Worm (Caenorhabditis elegans) whole organism, L4 larva: ENCODE measurements around the gene srp-3.

Source experiments
- F10B5.3 ChIP-seq: sonication (generic microtip); optimal IDR thresholded peaks from 2 replicates; lab custom pipeline; 2016; ENCODE audit warnings: mild to moderate bottlenecking, missing genetic modification characterization, missing compliant biosample characterization
- F26F4.8 ChIP-seq: fragments of 200-800 bp; sonication (Bioruptor generic); conservative IDR thresholded peaks from 2 replicates; pipeline ENCODE4 v1.3.6; 2022; ENCODE audit warnings: missing genetic modification characterization, missing compliant biosample characterization
- F37D6.2 ChIP-seq: sonication (generic microtip); optimal IDR thresholded peaks from 2 replicates; lab custom pipeline; 2016; ENCODE audit warnings: mild to moderate bottlenecking, missing genetic modification characterization, missing compliant biosample characterization
- F44E2.7 ChIP-seq: fragments of 200-800 bp; sonication (Bioruptor generic); IDR thresholded peaks from 2 replicates; pipeline ENCODE4 v2.1.2; 2022; ENCODE audit warnings: missing genetic modification characterization, missing compliant biosample characterization
- F49E8.2 ChIP-seq: sonication (generic microtip); optimal IDR thresholded peaks from 2 replicates; lab custom pipeline; 2016; ENCODE audit warnings: missing compliant biosample characterization, mild to moderate bottlenecking, missing genetic modification characterization, borderline replicate concordance
- Y105C5A.15 ChIP-seq: fragments of 200-800 bp; sonication (Bioruptor generic); IDR thresholded peaks from 2 replicates; pipeline ENCODE4 v1.3.6; 2022; ENCODE audit warnings: missing genetic modification characterization, missing compliant biosample characterization
- Y48G9A.11 ChIP-seq: fragments of 200-800 bp; sonication (Bioruptor generic); IDR thresholded peaks from 2 replicates; pipeline ENCODE4 v1.3.6; 2022; ENCODE audit warnings: missing genetic modification reagents, missing genetic modification characterization, missing compliant biosample characterization
- ZK337.2 ChIP-seq: fragments of 200-800 bp; sonication (Bioruptor generic); IDR thresholded peaks from 2 replicates; pipeline ENCODE4 v1.3.6; 2022; ENCODE audit warnings: missing genetic modification reagents, missing genetic modification characterization, missing compliant biosample characterization
- attf-4 ChIP-seq: sonication (generic microtip); optimal IDR thresholded peaks from 3 replicates; lab custom pipeline; 2017; ENCODE audit warnings: missing biosample characterization, missing genetic modification characterization
- ceh-20 ChIP-seq: fragments of 200-800 bp; sonication (Bioruptor generic); IDR thresholded peaks from 2 replicates; pipeline ENCODE4 v1.3.6; 2022; ENCODE audit warnings: missing genetic modification reagents, missing genetic modification characterization, missing compliant biosample characterization
- ceh-44 ChIP-seq: fragments of 200-800 bp; sonication (Bioruptor generic); IDR thresholded peaks from 2 replicates; pipeline ENCODE4 v1.3.6; 2022; ENCODE audit warnings: missing genetic modification reagents, missing genetic modification characterization, missing compliant biosample characterization
- ces-1 ChIP-seq: fragments of 150-350 bp; sonication (generic microtip); optimal IDR thresholded peaks from 4 replicates; lab custom pipeline; 2014; ENCODE audit warnings: missing biosample characterization, missing genetic modification reagents, missing genetic modification characterization
- ctbp-1 ChIP-seq: fragments of 200-800 bp; sonication (Bioruptor generic); IDR thresholded peaks from 2 replicates; pipeline ENCODE4 v1.3.6; 2022; ENCODE audit warnings: missing genetic modification reagents, missing genetic modification characterization, missing compliant biosample characterization
- daf-16 ChIP-seq, 3 experiments: sonication (generic microtip); optimal IDR thresholded peaks; 2 replicates each; lab custom pipeline; 2016 to 2017; ENCODE audit warnings: missing genetic modification characterization in 3 of 3, missing genetic modification reagents in 3 of 3, mild to moderate bottlenecking in 2 of 3, missing compliant biosample characterization in 2 of 3, missing biosample characterization in 1 of 3, moderate library complexity in 1 of 3
- daf-8 ChIP-seq: fragments of 200-800 bp; sonication (Bioruptor generic); IDR thresholded peaks from 2 replicates; pipeline ENCODE4 v1.3.6; 2022; ENCODE audit warnings: missing genetic modification characterization, missing compliant biosample characterization
- dmd-8 ChIP-seq: fragments of 200-800 bp; sonication (Bioruptor generic); IDR thresholded peaks from 2 replicates; pipeline ENCODE4 v1.3.6; 2022; ENCODE audit warnings: missing genetic modification characterization, missing compliant biosample characterization
- dpl-1 ChIP-seq: fragments of 150-350 bp; optimal IDR thresholded peaks from 2 replicates; lab custom pipeline; 2014; ENCODE audit warnings: missing biosample characterization, missing genetic modification reagents, missing genetic modification characterization
- egl-27 ChIP-seq: sonication (generic microtip); optimal IDR thresholded peaks from 3 replicates; lab custom pipeline; 2017; ENCODE audit warnings: missing biosample characterization, missing genetic modification reagents, missing genetic modification characterization
- fos-1 ChIP-seq: fragments of 150-350 bp; optimal IDR thresholded peaks from 2 replicates; lab custom pipeline; 2014; ENCODE audit warnings: missing biosample characterization, missing genetic modification characterization
- gei-8 ChIP-seq: fragments of 200-800 bp; sonication (Bioruptor generic); optimal IDR thresholded peaks from 2 replicates; lab custom pipeline; 2018; ENCODE audit warnings: mild to moderate bottlenecking, missing genetic modification characterization, missing compliant biosample characterization
- hlh-11 ChIP-seq: fragments of 200-800 bp; sonication (Bioruptor generic); optimal IDR thresholded peaks from 2 replicates; lab custom pipeline; 2018; ENCODE audit warnings: mild to moderate bottlenecking, missing genetic modification characterization, missing compliant biosample characterization
- lim-7 ChIP-seq: fragments of 200-800 bp; sonication (Bioruptor generic); IDR thresholded peaks from 2 replicates; pipeline ENCODE4 v1.3.6; 2022; ENCODE audit warnings: missing genetic modification characterization, missing compliant biosample characterization
- lin-1 ChIP-seq: fragments of 200-800 bp; sonication (Bioruptor generic); IDR thresholded peaks from 2 replicates; pipeline ENCODE4 v1.3.6; 2022; ENCODE audit warnings: missing genetic modification reagents, missing genetic modification characterization, missing compliant biosample characterization
- lin-29 ChIP-seq: fragments of 200-800 bp; sonication (Bioruptor generic); IDR thresholded peaks from 2 replicates; pipeline ENCODE4 v1.3.6; 2022; ENCODE audit warnings: missing genetic modification reagents, missing genetic modification characterization, missing compliant biosample characterization
- lir-3 ChIP-seq: sonication (generic microtip); optimal IDR thresholded peaks from 2 replicates; lab custom pipeline; 2016; ENCODE audit warnings: mild to moderate bottlenecking, missing genetic modification characterization, missing compliant biosample characterization
- mes-2 ChIP-seq: sonication (generic microtip); optimal IDR thresholded peaks from 2 replicates; lab custom pipeline; 2016; ENCODE audit warnings: missing genotype, mild to moderate bottlenecking, missing genetic modification characterization, missing compliant biosample characterization; ENCODE audit not compliant: poor library complexity, severe bottlenecking
- mxl-3 ChIP-seq: fragments of 200-800 bp; sonication (Bioruptor generic); optimal IDR thresholded peaks from 2 replicates; lab custom pipeline; 2018; ENCODE audit warnings: mild to moderate bottlenecking, missing genetic modification characterization, missing compliant biosample characterization
- nhr-10 ChIP-seq: fragments of 150-350 bp; optimal IDR thresholded peaks from 2 replicates; lab custom pipeline; 2014; ENCODE audit warnings: missing biosample characterization, missing genetic modification characterization
- nhr-237 ChIP-seq: sonication (generic microtip); optimal IDR thresholded peaks from 2 replicates; lab custom pipeline; 2017; ENCODE audit warnings: missing biosample characterization, missing genetic modification characterization
- nhr-42 ChIP-seq: fragments of 200-800 bp; sonication (Bioruptor generic); IDR thresholded peaks from 2 replicates; pipeline ENCODE4 v1.3.6; 2022; ENCODE audit warnings: missing genetic modification characterization, missing compliant biosample characterization
- pha-4 ChIP-seq, 2 experiments: fragments of 150-350 bp in 1 of 2; fragments of 200-800 bp in 1 of 2; sonication (Bioruptor generic) in 1 of 2; IDR thresholded peaks in 1 of 2; optimal IDR thresholded peaks in 1 of 2; 2 replicates each; pipeline versions ENCODE4 v1.3.6 to Lab custom; 2014 to 2022; ENCODE audit warnings: missing genetic modification characterization in 2 of 2, missing genetic modification reagents in 2 of 2, missing biosample characterization in 1 of 2, missing compliant biosample characterization in 1 of 2
- php-3 ChIP-seq: fragments of 200-800 bp; sonication (Bioruptor generic); IDR thresholded peaks from 2 replicates; pipeline ENCODE4 v1.3.6; 2022; ENCODE audit warnings: missing genetic modification reagents, missing genetic modification characterization, missing compliant biosample characterization
- rbr-2 ChIP-seq: sonication (generic microtip); optimal IDR thresholded peaks from 2 replicates; lab custom pipeline; 2016; ENCODE audit warnings: missing genotype, missing genetic modification characterization, missing compliant biosample characterization
- saeg-2 ChIP-seq: fragments of 200-800 bp; sonication (Bioruptor generic); IDR thresholded peaks from 2 replicates; pipeline ENCODE4 v1.3.6; 2022; ENCODE audit warnings: missing genetic modification reagents, missing genetic modification characterization, missing compliant biosample characterization
- skn-1 ChIP-seq: fragments of 150-350 bp; optimal IDR thresholded peaks from 2 replicates; lab custom pipeline; 2014; ENCODE audit warnings: missing biosample characterization, missing genetic modification characterization
- snpc-1.2 ChIP-seq: fragments of 200-800 bp; sonication (Bioruptor generic); IDR thresholded peaks from 2 replicates; pipeline ENCODE4 v1.3.6; 2022; ENCODE audit warnings: missing genetic modification reagents, missing genetic modification characterization, missing compliant biosample characterization
- tag-97 ChIP-seq: fragments of 200-800 bp; sonication (Bioruptor generic); IDR thresholded peaks from 2 replicates; pipeline ENCODE4 v1.3.6; 2022; ENCODE audit warnings: missing genetic modification characterization, missing compliant biosample characterization
- unc-130 ChIP-seq: sonication (generic microtip); optimal IDR thresholded peaks from 2 replicates; lab custom pipeline; 2016; ENCODE audit warnings: missing genetic modification reagents, missing genetic modification characterization, missing compliant biosample characterization
- unc-62 ChIP-seq, 3 experiments: fragments of 150-350 bp in 1 of 3; sonication (generic microtip); optimal IDR thresholded peaks in 2 of 3; peaks in 1 of 3; 1 replicate in 1 of 3; 2 replicates in 2 of 3; lab custom pipeline; 2014 to 2017; ENCODE audit warnings: missing biosample characterization in 3 of 3, missing genetic modification characterization in 3 of 3, missing genetic modification reagents in 3 of 3, missing genotype in 1 of 3
- vab-7 ChIP-seq: fragments of 200-800 bp; sonication (Bioruptor generic); IDR thresholded peaks from 2 replicates; pipeline ENCODE4 v1.3.6; 2022; ENCODE audit warnings: missing genetic modification reagents, missing genetic modification characterization, missing compliant biosample characterization
- zag-1 ChIP-seq: fragments of 150-350 bp; optimal IDR thresholded peaks from 2 replicates; lab custom pipeline; 2014; ENCODE audit warnings: missing biosample characterization, missing genetic modification characterization
- zfp-2 ChIP-seq: sonication (generic microtip); optimal IDR thresholded peaks from 2 replicates; lab custom pipeline; 2016; ENCODE audit warnings: mild to moderate bottlenecking, missing genetic modification characterization, missing compliant biosample characterization
- zfp-3 ChIP-seq: fragments of 200-800 bp; sonication (Bioruptor generic); conservative IDR thresholded peaks from 2 replicates; pipeline ENCODE4 v1.3.6; 2022; ENCODE audit warnings: missing genetic modification reagents, missing genetic modification characterization, missing compliant biosample characterization
- zip-11 ChIP-seq: fragments of 200-800 bp; sonication (Bioruptor generic); IDR thresholded peaks from 2 replicates; pipeline ENCODE4 v1.3.6; 2022; ENCODE audit warnings: missing genetic modification characterization, missing compliant biosample characterization
- zip-2 ChIP-seq: fragments of 150-350 bp; optimal IDR thresholded peaks from 2 replicates; lab custom pipeline; 2014; ENCODE audit warnings: missing biosample characterization, missing genetic modification characterization
- ztf-7 ChIP-seq: fragments of 150-350 bp; optimal IDR thresholded peaks from 2 replicates; lab custom pipeline; 2014; ENCODE audit warnings: missing biosample characterization, missing genetic modification characterization

Gene srp-3

DNA sequence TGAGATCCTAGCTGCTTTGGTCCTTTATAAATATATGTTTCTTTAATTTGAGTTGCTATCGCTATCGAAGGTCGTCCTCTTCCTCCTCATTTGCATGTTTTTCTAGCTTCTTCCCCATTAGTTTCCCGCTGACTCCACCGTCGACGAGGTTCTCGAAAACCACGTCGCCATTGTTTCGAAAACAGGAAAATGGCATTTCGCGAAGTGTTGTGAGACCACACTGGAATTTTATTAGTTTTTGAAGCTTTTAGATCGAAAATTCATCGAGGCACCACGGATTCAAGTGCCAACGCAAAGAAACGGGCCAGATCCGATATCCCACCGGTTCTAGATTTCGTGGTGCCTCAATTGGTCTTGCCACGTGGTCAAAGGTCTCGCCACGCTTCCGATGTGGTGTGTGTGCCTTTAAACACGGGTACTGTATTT, 38.1 kb upstream of the srp-3 start (continued):
- no peak for TF ChIP-seq lin-29 (GFP tag; lab: Robert Waterston, UW)
- TF ChIP-seq F44E2.7 (GFP tag; lab: Robert Waterston, UW), result 0 out of 2 replicates have a peak, but pooled peaks have one; percentile 22
- TF ChIP-seq F49E8.2 (tag; lab: Kevin White, UChicago), result peak; percentile 7
- no peak for TF ChIP-seq pha-4 (GFP tag; IDR thresholded peaks at IDR 0.05; lab: Robert Waterston, UW)
- no peak for TF ChIP-seq pha-4 (tag; optimal IDR thresholded peaks at IDR 0.05; lab: Kevin White, UChicago)
- TF ChIP-seq zfp-2, result no peak
- TF ChIP-seq tag-97 (GFP tag; lab: Robert Waterston, UW), result no peak
- TF ChIP-seq ztf-7 (tag; lab: Kevin White, UChicago), result no peak
- no peak for TF ChIP-seq daf-16 (GFP tag; optimal IDR thresholded peaks at IDR 0.05; lab: Kevin White, UChicago)
- TF ChIP-seq daf-16 (tag; optimal IDR thresholded peaks at IDR 0.05; lab: Kevin White, UChicago), result no peak
- TF ChIP-seq unc-130 (GFP tag; lab: Kevin White, UChicago), result peak; percentile 54
- no peak for TF ChIP-seq lir-3 (tag; lab: Kevin White, UChicago)
- no peak for TF ChIP-seq php-3 (GFP tag; lab: Robert Waterston, UW)
- no peak for TF ChIP-seq nhr-237 (tag; lab: Kevin White, UChicago)
- TF ChIP-seq dmd-8, result 0 out of 2 replicates have a peak, but pooled peaks have one; percentile 23
- TF ChIP-seq ctbp-1, result no peak
- TF ChIP-seq dpl-1 (GFP tag; lab: Kevin White, UChicago), result peak; percentile 14
- TF ChIP-seq hlh-11, result no peak
- TF ChIP-seq vab-7 (GFP tag; lab: Robert Waterston, UW), result no peak
- TF ChIP-seq mxl-3 (GFP tag; lab: Kevin White, UChicago), result no peak
- TF ChIP-seq saeg-2 (GFP tag; lab: Robert Waterston, UW), result no peak
- no peak for TF ChIP-seq ces-1 (GFP tag; lab: Kevin White, UChicago)
- no peak for TF ChIP-seq zag-1 (tag; lab: Kevin White, UChicago)
- no peak for TF ChIP-seq nhr-10 (tag; lab: Kevin White, UChicago)
- TF ChIP-seq lim-7 (GFP tag; lab: Robert Waterston, UW), result no peak
- no peak for TF ChIP-seq rbr-2 (tag; lab: Kevin White, UChicago)
- peak; percentile 18 for TF ChIP-seq mes-2 (tag; lab: Kevin White, UChicago)
- TF ChIP-seq ZK337.2 (GFP tag; lab: Robert Waterston, UW), result no peak
- no peak for TF ChIP-seq skn-1 (tag; lab: Kevin White, UChicago)
- no peak for TF ChIP-seq egl-27 (tag; lab: Kevin White, UChicago)
- TF ChIP-seq lin-1 (GFP tag; lab: Robert Waterston, UW), result no peak
- TF ChIP-seq ceh-20, result no peak
- TF ChIP-seq zip-11 (GFP tag; lab: Robert Waterston, UW), result no peak
- no peak for TF ChIP-seq nhr-42 (GFP tag; lab: Robert Waterston, UW)
- no peak for TF ChIP-seq zip-2 (tag; lab: Kevin White, UChicago)

DNA sequence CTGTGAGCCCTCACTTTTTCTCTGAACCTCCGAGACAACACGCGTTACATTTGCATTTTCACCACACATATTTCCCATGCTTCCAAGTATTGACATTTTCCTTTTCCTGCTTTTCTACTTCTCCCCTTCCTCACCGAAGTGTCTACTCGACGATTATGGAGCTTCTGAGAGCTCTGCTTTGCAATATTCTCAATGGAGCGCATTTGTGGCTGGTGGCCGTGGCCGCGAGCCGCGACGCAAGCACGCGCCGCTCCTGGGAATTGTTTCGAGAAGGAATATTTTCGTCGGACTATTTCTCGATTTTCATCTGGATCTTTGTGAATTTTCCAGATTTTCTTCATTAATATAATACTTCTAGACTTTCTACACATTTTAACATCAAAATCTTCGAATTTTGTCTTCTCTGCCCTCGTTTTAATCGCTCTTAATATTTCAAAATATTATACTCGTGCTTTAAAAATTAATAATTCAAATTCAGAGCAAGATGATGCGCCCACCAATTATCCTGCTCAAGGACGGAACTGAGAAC, 36.8 kb upstream of the srp-3 start, which contains the start of the genes T10B5.4 and cct-7:
Gene T10B5.4 (minus strand): TSS at position 40 of the 529 bp plus-strand sequence.
Gene cct-7 (plus strand): TSS at position 479 of the 529 bp plus-strand sequence.
- TF ChIP-seq zfp-3 (GFP tag; lab: Robert Waterston, UW), result 0 out of 2 replicates have a peak, but pooled peaks have one; percentile 40
- TF ChIP-seq mxl-3 (GFP tag; lab: Kevin White, UChicago), result peak; percentile 84
- TF ChIP-seq daf-8 (GFP tag; lab: Robert Waterston, UW), result no peak
- TF ChIP-seq Y48G9A.11, result no peak; the same call in 1 of the 2 replicates
- TF ChIP-seq ctbp-1, result peak; percentile 79
- TF ChIP-seq F10B5.3 (tag; lab: Kevin White, UChicago), result no peak
- peak; percentile 34; the same call in 1 of the 2 replicates for TF ChIP-seq lim-7 (GFP tag; lab: Robert Waterston, UW)
- TF ChIP-seq gei-8 (GFP tag; lab: Kevin White, UChicago), result no peak
- TF ChIP-seq zip-11 (GFP tag; lab: Robert Waterston, UW), result no peak
- TF ChIP-seq fos-1, result no peak
- TF ChIP-seq unc-130 (GFP tag; lab: Kevin White, UChicago), result peak; percentile 89
- no peak for TF ChIP-seq unc-62 (GFP tag; optimal IDR thresholded peaks at IDR 0.05 in 1 of 2; lab: Kevin White, UChicago)
- TF ChIP-seq unc-62 (tag; optimal IDR thresholded peaks at IDR 0.05; lab: Kevin White, UChicago), result no peak
- TF ChIP-seq F26F4.8, result no peak
- TF ChIP-seq snpc-1.2 (GFP tag; lab: Robert Waterston, UW), result no peak
- TF ChIP-seq saeg-2 (GFP tag; lab: Robert Waterston, UW), result peak; percentile 59; the same call in 1 of the 2 replicates
- TF ChIP-seq ceh-44 (GFP tag; lab: Robert Waterston, UW), result peak; percentile 60; the same call in 1 of the 2 replicates
- 0 out of 2 replicates have a peak, but pooled peaks have one; percentile 45 for TF ChIP-seq php-3 (GFP tag; lab: Robert Waterston, UW)
- no peak for TF ChIP-seq F44E2.7 (GFP tag; lab: Robert Waterston, UW)
- TF ChIP-seq Y105C5A.15 (GFP tag; lab: Robert Waterston, UW), result no peak
- TF ChIP-seq F37D6.2, result peak; percentile 89
- TF ChIP-seq attf-4 (tag; lab: Kevin White, UChicago), result no peak
- TF ChIP-seq hlh-11, result peak; percentile 80
- peak; percentile 28 for TF ChIP-seq zfp-2
- TF ChIP-seq nhr-237 (tag; lab: Kevin White, UChicago), result peak; percentile 36
